Fruit fly (Drosophila melanogaster): ENCODE measurements around the gene CG11248.

The CG11248 gene

DNA sequence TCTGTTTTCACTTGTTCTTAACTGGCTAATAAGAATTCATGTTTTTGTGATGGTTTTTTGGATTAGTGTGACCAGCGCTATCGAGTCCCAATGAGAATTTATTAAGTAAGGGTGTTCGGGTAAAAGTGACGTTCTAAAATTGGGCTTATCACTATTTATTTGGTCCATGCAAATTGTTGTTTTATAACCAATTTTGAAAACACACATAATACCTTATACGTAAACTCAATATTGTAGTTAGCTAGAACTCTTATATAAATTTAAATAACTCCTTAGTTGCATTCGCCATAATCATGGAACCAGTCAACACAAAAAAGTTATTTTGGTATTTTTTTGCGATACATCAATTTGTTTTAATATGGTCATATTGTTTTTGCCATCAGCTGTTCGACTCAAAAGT lies at the start of gene CG11248, which contains the start of gene Als2 (continued):
- TF ChIP-seq CG10274 (GFP tag; optimal IDR thresholded peaks at IDR 0.05) (no peak), kah (GFP tag; optimal IDR thresholded peaks at IDR 0.05) (no peak), CG3407 (GFP tag; optimal IDR thresholded peaks at IDR 0.05) (peak; percentile 41), h (optimal IDR thresholded peaks at IDR 0.05) (no peak), gfzf (GFP tag; optimal IDR thresholded peaks at IDR 0.05) (peak; percentile 79), CG4404 (GFP tag; IDR thresholded peaks at IDR 0.05) (peak; percentile 69), CG3995 (GFP tag; optimal IDR thresholded peaks at IDR 0.05) (peak; percentile 87), CG5953 (GFP tag; IDR thresholded peaks at IDR 0.05) (0 out of 2 replicates have a peak, but pooled peaks have one; percentile 52), CG2889 (GFP tag; IDR thresholded peaks at IDR 0.05) (no peak), Dek (tag; optimal IDR thresholded peaks at IDR 0.05) (no peak), E2f2 (GFP tag; IDR thresholded peaks at IDR 0.05) (peak; percentile 32; the same call in 1 of the 2 replicates), vvl (GFP tag; IDR thresholded peaks at IDR 0.05) (peak; percentile 64), CG17612 (GFP tag; IDR thresholded peaks at IDR 0.05) (peak; percentile 30; the same call in 1 of the 2 replicates), CG18262 (tag; optimal IDR thresholded peaks at IDR 0.05) (peak; percentile 73), CG6765 (GFP tag; optimal IDR thresholded peaks at IDR 0.05) (no peak), D19A (tag; optimal IDR thresholded peaks at IDR 0.05) (no peak), Hmx (GFP tag; optimal IDR thresholded peaks at IDR 0.05) (no peak), CG17359 (tag; optimal IDR thresholded peaks at IDR 0.05) (peak; percentile 59), gt (GFP tag; IDR thresholded peaks at IDR 0.05) (no peak), CG1233 (GFP tag; optimal IDR thresholded peaks at IDR 0.05) (peak; percentile 52), Bgb (GFP tag; IDR thresholded peaks at IDR 0.05; ENCODE audit: partially characterized antibody) (no peak), Kr (GFP tag; optimal IDR thresholded peaks at IDR 0.05) (no peak), Sox100B (GFP tag; optimal IDR thresholded peaks at IDR 0.05) (no peak), CG10543 (GFP tag; optimal IDR thresholded peaks at IDR 0.05) (no peak), psq (GFP tag; optimal IDR thresholded peaks at IDR 0.05) (no peak), CG4328 (GFP tag; optimal IDR thresholded peaks at IDR 0.05) (no peak), Dip3 (GFP tag; optimal IDR thresholded peaks at IDR 0.05) (peak; percentile 76), gcm2 (GFP tag; optimal IDR thresholded peaks at IDR 0.05) (peak; percentile 23), CG4424 (GFP tag; optimal IDR thresholded peaks at IDR 0.05) (peak; percentile 70), Hey (tag; optimal IDR thresholded peaks at IDR 0.05) (no peak), Usf (GFP tag; optimal IDR thresholded peaks at IDR 0.05) (peak; percentile 52), CG10959 (GFP tag; IDR thresholded peaks at IDR 0.05) (peak; percentile 43), Oli (tag; optimal IDR thresholded peaks at IDR 0.05) (peak; percentile 69), BtbVII (GFP tag; optimal IDR thresholded peaks at IDR 0.05) (no peak), CG7372 (GFP tag; IDR thresholded peaks at IDR 0.05) (peak; percentile 68), CG8765 (GFP tag; IDR thresholded peaks at IDR 0.05) (peak; percentile 38; the same call in 1 of the 2 replicates), dysf (GFP tag; IDR thresholded peaks at IDR 0.05) (peak; percentile 76), sens (GFP tag) (peak; percentile 96), repo (GFP tag; optimal IDR thresholded peaks at IDR 0.05) (peak; percentile 23), D (optimal IDR thresholded peaks at IDR 0.05) (no peak), D (GFP tag; optimal IDR thresholded peaks at IDR 0.05) (peak; percentile 60), CG7928 (GFP tag; optimal IDR thresholded peaks at IDR 0.05) (no peak), CG18011 (GFP tag; optimal IDR thresholded peaks at IDR 0.05) (no peak), HLH4C (GFP tag; IDR thresholded peaks at IDR 0.05; ENCODE audit: partially characterized antibody) (no peak), onecut (GFP tag; IDR thresholded peaks at IDR 0.05) (no peak), jing (GFP tag; optimal IDR thresholded peaks at IDR 0.05) (peak; percentile 3), CG9437 (GFP tag; optimal IDR thresholded peaks at IDR 0.05) (peak; percentile 24), CG34224 (GFP tag; IDR thresholded peaks at IDR 0.05; ENCODE audit: partially characterized antibody) (no peak), wdn (GFP tag; IDR thresholded peaks at IDR 0.05) (peak; percentile 33; the same call in 1 of the 2 replicates), CG31224 (GFP tag; IDR thresholded peaks at IDR 0.05) (peak; percentile 34; the same call in 1 of the 2 replicates), otp (GFP tag; IDR thresholded peaks at IDR 0.05) (peak; percentile 34; the same call in 1 of the 3 replicates), Ssrp (tag; optimal IDR thresholded peaks at IDR 0.05) (peak; percentile 80)
